Worm (Caenorhabditis elegans) whole organism, L1 larva: ENCODE data around the gene ogt-1.

Experiments
- C04F5.9 ChIP-seq: sonication (generic microtip); optimal IDR thresholded peaks from 2 replicates; lab custom pipeline; 2016; ENCODE audit warnings: missing genetic modification characterization, missing compliant biosample characterization
- C34B4.2 ChIP-seq: sonication (generic microtip); optimal IDR thresholded peaks from 2 replicates; lab custom pipeline; 2017; ENCODE audit warnings: mild to moderate bottlenecking, missing genetic modification characterization, missing compliant biosample characterization
- F16B12.6 ChIP-seq: fragments of 150-350 bp; optimal IDR thresholded peaks from 2 replicates; lab custom pipeline; 2014; ENCODE audit warnings: missing biosample characterization, missing genetic modification characterization
- alr-1 ChIP-seq: fragments of 200-800 bp; sonication (Bioruptor generic); optimal IDR thresholded peaks from 2 replicates; lab custom pipeline; 2018; ENCODE audit warnings: borderline replicate concordance, mild to moderate bottlenecking, missing genetic modification characterization, missing compliant biosample characterization
- ama-1 ChIP-seq: fragments of 150-350 bp; optimal IDR thresholded peaks from 2 replicates; lab custom pipeline; 2014
- ceh-63 ChIP-seq: fragments of 200-800 bp; sonication (Bioruptor generic); optimal IDR thresholded peaks from 2 replicates; lab custom pipeline; 2018; ENCODE audit warnings: mild to moderate bottlenecking, missing genetic modification characterization, missing compliant biosample characterization
- ceh-82 ChIP-seq, 3 experiments: fragments of 150-350 bp in 1 of 3; sonication (generic microtip) in 2 of 3; optimal IDR thresholded peaks; 2 replicates each; lab custom pipeline; 2014 to 2017; ENCODE audit warnings: missing biosample characterization in 3 of 3, missing genetic modification characterization in 3 of 3
- ceh-88 ChIP-seq: fragments of 200-800 bp; sonication (Bioruptor generic); IDR thresholded peaks from 2 replicates; pipeline ENCODE4 v1.3.6; 2022; ENCODE audit warnings: missing genetic modification characterization, missing compliant biosample characterization
- ceh-90 ChIP-seq: sonication (generic microtip); optimal IDR thresholded peaks from 2 replicates; lab custom pipeline; 2016; ENCODE audit warnings: missing genetic modification characterization, missing compliant biosample characterization
- dpl-1 ChIP-seq, 3 experiments: fragments of 150-350 bp in 2 of 3; sonication (generic microtip) in 1 of 3; optimal IDR thresholded peaks; 2 replicates each; lab custom pipeline; 2014 to 2017; ENCODE audit warnings: missing biosample characterization in 3 of 3, missing genetic modification characterization in 3 of 3, missing genetic modification reagents in 3 of 3
- dsc-1 ChIP-seq: sonication (generic microtip); optimal IDR thresholded peaks from 2 replicates; lab custom pipeline; 2016; ENCODE audit warnings: mild to moderate bottlenecking, missing genetic modification characterization, missing compliant biosample characterization
- efl-1 ChIP-seq, 4 experiments: fragments of 150-350 bp; optimal IDR thresholded peaks in 3 of 4; peaks in 1 of 4; 1 replicate in 1 of 4; 2 replicates in 3 of 4; lab custom pipeline; 2014; ENCODE audit warnings: missing biosample characterization in 2 of 4, missing genetic modification characterization in 2 of 4, missing genetic modification reagents in 2 of 4
- efl-3 ChIP-seq: fragments of 200-800 bp; sonication (Bioruptor generic); optimal IDR thresholded peaks from 2 replicates; lab custom pipeline; 2018; ENCODE audit warnings: mild to moderate bottlenecking, missing genetic modification characterization, missing compliant biosample characterization
- egl-13 ChIP-seq: sonication (generic microtip); optimal IDR thresholded peaks from 2 replicates; lab custom pipeline; 2016; ENCODE audit warnings: missing genotype, missing genetic modification reagents, missing genetic modification characterization, missing compliant biosample characterization
- egl-27 ChIP-seq, 2 experiments: fragments of 150-350 bp in 1 of 2; sonication (generic microtip); optimal IDR thresholded peaks; 3 replicates each; lab custom pipeline; 2017 to 2018; ENCODE audit warnings: missing biosample characterization in 2 of 2, missing genetic modification characterization in 2 of 2, missing genetic modification reagents in 2 of 2
- elt-2 ChIP-seq: sonication (generic microtip); optimal IDR thresholded peaks from 2 replicates; lab custom pipeline; 2016; ENCODE audit warnings: missing genetic modification characterization, mild to moderate bottlenecking, inconsistent platforms, missing compliant biosample characterization, missing genetic modification reagents
- ets-5 ChIP-seq: fragments of 200-800 bp; sonication (Bioruptor generic); IDR thresholded peaks from 2 replicates; pipeline ENCODE4 v1.3.6; 2022; ENCODE audit warnings: missing genetic modification characterization, missing compliant biosample characterization
- fkh-10 ChIP-seq: sonication (generic microtip); optimal IDR thresholded peaks from 2 replicates; lab custom pipeline; 2017; ENCODE audit warnings: missing biosample characterization, missing genetic modification reagents, missing genetic modification characterization
- fos-1 ChIP-seq: fragments of 150-350 bp; optimal IDR thresholded peaks from 2 replicates; lab custom pipeline; 2014; ENCODE audit warnings: missing biosample characterization, missing genetic modification characterization
- grh-1 ChIP-seq: fragments of 200-800 bp; sonication (Bioruptor generic); IDR thresholded peaks from 2 replicates; pipeline ENCODE4 v1.3.6; 2022; ENCODE audit warnings: missing genetic modification reagents, missing genetic modification characterization, missing compliant biosample characterization
- hlh-17 ChIP-seq: fragments of 200-800 bp; sonication (Bioruptor generic); optimal IDR thresholded peaks from 2 replicates; lab custom pipeline; 2018; ENCODE audit warnings: missing genetic modification characterization, mild to moderate bottlenecking, missing compliant biosample characterization, moderate library complexity, borderline replicate concordance
- hlh-4 ChIP-seq: sonication (generic microtip); optimal IDR thresholded peaks from 2 replicates; lab custom pipeline; 2016; ENCODE audit warnings: mild to moderate bottlenecking, missing genetic modification characterization, missing compliant biosample characterization
- hpl-2 ChIP-seq: fragments of 150-350 bp; optimal IDR thresholded peaks from 2 replicates; lab custom pipeline; 2014; ENCODE audit warnings: missing biosample characterization, missing genetic modification reagents, missing genetic modification characterization
- irx-1 ChIP-seq: sonication (generic microtip); optimal IDR thresholded peaks from 2 replicates; lab custom pipeline; 2016; ENCODE audit warnings: missing genetic modification characterization, missing compliant biosample characterization
- isw-1 ChIP-seq: fragments of 200-800 bp; sonication (Bioruptor generic); IDR thresholded peaks from 2 replicates; pipeline ENCODE4 v1.3.6; 2022; ENCODE audit warnings: missing genetic modification characterization, missing compliant biosample characterization
- lin-13 ChIP-seq: fragments of 150-350 bp; optimal IDR thresholded peaks from 2 replicates; lab custom pipeline; 2014; ENCODE audit warnings: missing biosample characterization, missing genetic modification reagents, missing genetic modification characterization
- lin-15B ChIP-seq: fragments of 150-350 bp; sonication (generic microtip); optimal IDR thresholded peaks from 3 replicates; lab custom pipeline; 2014; ENCODE audit warnings: missing biosample characterization, missing genetic modification characterization
- lsy-2 ChIP-seq, 2 experiments: fragments of 150-350 bp; optimal IDR thresholded peaks; 2 replicates each; lab custom pipeline; 2014; ENCODE audit warnings: missing biosample characterization in 2 of 2, missing genetic modification characterization in 2 of 2
- mab-9 ChIP-seq: fragments of 200-800 bp; sonication (Bioruptor generic); IDR thresholded peaks from 2 replicates; pipeline ENCODE4 v1.3.6; 2022; ENCODE audit warnings: missing genetic modification reagents, missing genetic modification characterization, missing compliant biosample characterization
- nhr-12 ChIP-seq: sonication (generic microtip); optimal IDR thresholded peaks from 2 replicates; lab custom pipeline; 2017; ENCODE audit warnings: missing biosample characterization, missing genetic modification characterization
- nhr-19 ChIP-seq: fragments of 200-800 bp; sonication (Bioruptor generic); conservative IDR thresholded peaks from 2 replicates; pipeline ENCODE4 v1.3.6; 2022; ENCODE audit warnings: missing genetic modification characterization, missing compliant biosample characterization
- nhr-20 ChIP-seq: sonication (generic microtip); optimal IDR thresholded peaks from 2 replicates; lab custom pipeline; 2016; ENCODE audit warnings: mild to moderate bottlenecking, missing genetic modification characterization, missing compliant biosample characterization
- nhr-28 ChIP-seq: fragments of 150-350 bp; optimal IDR thresholded peaks from 2 replicates; lab custom pipeline; 2014; ENCODE audit warnings: missing biosample characterization, missing genetic modification characterization
- nhr-47 ChIP-seq: sonication (generic microtip); optimal IDR thresholded peaks from 2 replicates; lab custom pipeline; 2016; ENCODE audit warnings: mild to moderate bottlenecking, missing genetic modification characterization, moderate library complexity, missing compliant biosample characterization
- nhr-71 ChIP-seq: sonication (generic microtip); optimal IDR thresholded peaks from 2 replicates; lab custom pipeline; 2016; ENCODE audit warnings: mild to moderate bottlenecking, missing genetic modification characterization, moderate library complexity, missing compliant biosample characterization
- nhr-77 ChIP-seq: fragments of 150-350 bp; optimal IDR thresholded peaks from 2 replicates; lab custom pipeline; 2014; ENCODE audit warnings: missing biosample characterization, missing genetic modification characterization
- nhr-85 ChIP-seq: sonication (generic microtip); peaks from one replicate; lab custom pipeline; 2016; ENCODE audit warnings: missing genetic modification characterization, inconsistent platforms, missing compliant biosample characterization
- pax-3 ChIP-seq: fragments of 200-800 bp; sonication (Bioruptor generic); optimal IDR thresholded peaks from 2 replicates; lab custom pipeline; 2018; ENCODE audit warnings: mild to moderate bottlenecking, missing genetic modification characterization, moderate library complexity, missing compliant biosample characterization
- pqm-1 ChIP-seq: sonication (generic microtip); optimal IDR thresholded peaks from 3 replicates; lab custom pipeline; 2017; ENCODE audit warnings: missing biosample characterization, missing genetic modification characterization
- rnt-1 ChIP-seq: sonication (generic microtip); optimal IDR thresholded peaks from 2 replicates; lab custom pipeline; 2016; ENCODE audit warnings: mild to moderate bottlenecking, missing genetic modification characterization, moderate library complexity, missing compliant biosample characterization
- snu-23 ChIP-seq: sonication (generic microtip); optimal IDR thresholded peaks from 2 replicates; lab custom pipeline; 2016; ENCODE audit warnings: missing genetic modification characterization, missing compliant biosample characterization
- sox-4 ChIP-seq: sonication (generic microtip); optimal IDR thresholded peaks from 2 replicates; lab custom pipeline; 2016; ENCODE audit warnings: missing genetic modification characterization, missing compliant biosample characterization
- tbx-2 ChIP-seq: sonication (generic microtip); optimal IDR thresholded peaks from 2 replicates; lab custom pipeline; 2016; ENCODE audit warnings: missing genetic modification characterization, missing compliant biosample characterization
- tlp-1 ChIP-seq: fragments of 150-350 bp; optimal IDR thresholded peaks from 2 replicates; lab custom pipeline; 2014; ENCODE audit warnings: missing biosample characterization, missing genetic modification characterization
- unc-130 ChIP-seq: fragments of 150-350 bp; optimal IDR thresholded peaks from 2 replicates; lab custom pipeline; 2017; ENCODE audit warnings: missing biosample characterization, missing genetic modification characterization, inconsistent platforms
- vab-15 ChIP-seq: sonication (generic microtip); optimal IDR thresholded peaks from 2 replicates; lab custom pipeline; 2017; ENCODE audit warnings: missing genotype, mild to moderate bottlenecking, missing genetic modification characterization, missing compliant biosample characterization
- xbp-1 ChIP-seq: sonication (generic microtip); optimal IDR thresholded peaks from 2 replicates; lab custom pipeline; 2016; ENCODE audit warnings: missing genetic modification characterization, missing compliant biosample characterization
- zag-1 ChIP-seq: fragments of 150-350 bp; optimal IDR thresholded peaks from 2 replicates; lab custom pipeline; 2014; ENCODE audit warnings: missing biosample characterization, missing genetic modification characterization
- ztf-11 ChIP-seq, 2 experiments: sonication (generic microtip); optimal IDR thresholded peaks; 2 replicates each; lab custom pipeline; 2016 to 2017; ENCODE audit warnings: missing genetic modification characterization in 2 of 2, missing biosample characterization in 1 of 2, missing compliant biosample characterization in 1 of 2
- ztf-4 ChIP-seq: fragments of 150-350 bp; optimal IDR thresholded peaks from 2 replicates; lab custom pipeline; 2014; ENCODE audit warnings: missing biosample characterization, missing genetic modification characterization

Gene ogt-1

DNA sequence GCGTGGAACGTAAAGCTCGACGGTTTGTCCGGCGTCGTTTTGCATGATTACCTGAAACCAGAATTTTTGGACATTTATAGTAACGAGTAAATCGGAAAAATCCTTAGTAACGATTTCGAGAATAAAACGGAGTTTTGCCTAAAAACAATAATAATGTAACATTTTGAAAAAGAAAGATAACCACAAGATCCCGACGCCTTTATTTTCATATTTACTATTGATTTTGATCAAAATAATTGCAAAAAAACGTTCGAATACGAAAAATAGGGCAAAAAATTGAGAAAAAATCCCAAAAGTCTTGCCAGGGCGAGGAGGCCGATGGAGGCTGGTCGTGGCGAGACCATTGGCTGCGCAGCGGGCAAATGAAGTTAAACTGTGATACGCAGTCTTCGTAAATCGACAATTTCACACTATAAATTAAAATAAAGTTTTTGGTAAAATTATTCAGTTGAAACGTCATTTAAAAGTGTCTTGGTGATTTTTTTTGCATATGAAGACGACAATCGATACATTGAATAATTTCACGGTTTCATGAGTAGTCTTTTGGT lies 36.1 kb upstream of the ogt-1 start, which contains the start of gene rps-21 (continued):
- TF ChIP-seq sox-4 (tag; lab: Kevin White, UChicago) (peak; percentile 25), nhr-77 (tag; lab: Kevin White, UChicago) (peak; percentile 79), grh-1 (GFP tag; lab: Robert Waterston, UW) (peak; percentile 63), hlh-17 (GFP tag; lab: Kevin White, UChicago) (no peak), ceh-90 (tag; lab: Kevin White, UChicago) (no peak), rnt-1 (peak; percentile 82), alr-1 (tag; lab: Kevin White, UChicago) (no peak), snu-23 (peak; percentile 91), irx-1 (peak; percentile 49), ceh-63 (GFP tag; lab: Kevin White, UChicago) (no peak), F16B12.6 (tag; lab: Kevin White, UChicago) (peak; percentile 30), ama-1 (no peak), nhr-47 (peak; percentile 84), lsy-2 (tag; optimal IDR thresholded peaks at IDR 0.05; lab: Kevin White, UChicago) (peak; percentile 92 to 94), mab-9 (GFP tag; lab: Robert Waterston, UW) (0 out of 2 replicates have a peak, but pooled peaks have one; percentile 9), nhr-28 (tag; lab: Kevin White, UChicago) (no peak), nhr-12 (tag; lab: Kevin White, UChicago) (no peak), egl-27 (tag; optimal IDR thresholded peaks at IDR 0.05; lab: Kevin White, UChicago) (peak; percentile 10 to 63), lin-15B (tag; lab: Kevin White, UChicago) (peak; percentile 83), isw-1 (peak; percentile 85), vab-15 (tag; lab: Kevin White, UChicago) (peak; percentile 31), efl-3 (GFP tag; lab: Kevin White, UChicago) (no peak), nhr-19 (peak; percentile 87), fkh-10 (GFP tag; lab: Kevin White, UChicago) (peak; percentile 12), nhr-85 (tag; lab: Kevin White, UChicago) (peak; percentile 91), tlp-1 (tag; lab: Kevin White, UChicago) (no peak), lin-13 (GFP tag; lab: Kevin White, UChicago) (peak; percentile 67), pax-3 (tag; lab: Kevin White, UChicago) (peak; percentile 60), ztf-4 (tag; lab: Kevin White, UChicago) (peak; percentile 29), unc-130 (peak; percentile 70), hpl-2 (GFP tag; lab: Kevin White, UChicago) (peak; percentile 10), nhr-20 (peak; percentile 88), fos-1 (tag; lab: Kevin White, UChicago) (peak; percentile 43), C04F5.9 (tag; lab: Kevin White, UChicago) (peak; percentile 71), C34B4.2 (tag; lab: Kevin White, UChicago) (no peak), zag-1 (tag; lab: Kevin White, UChicago) (no peak), hlh-4 (tag; lab: Kevin White, UChicago) (no peak), ceh-82 (tag; optimal IDR thresholded peaks at IDR 0.05; lab: Kevin White, UChicago) (peak; percentile 59 to 94 (median 78)), pqm-1 (tag; lab: Kevin White, UChicago) (no peak), xbp-1 (tag; lab: Kevin White, UChicago) (peak; percentile 88), tbx-2 (tag; lab: Kevin White, UChicago) (peak; percentile 88)

DNA sequence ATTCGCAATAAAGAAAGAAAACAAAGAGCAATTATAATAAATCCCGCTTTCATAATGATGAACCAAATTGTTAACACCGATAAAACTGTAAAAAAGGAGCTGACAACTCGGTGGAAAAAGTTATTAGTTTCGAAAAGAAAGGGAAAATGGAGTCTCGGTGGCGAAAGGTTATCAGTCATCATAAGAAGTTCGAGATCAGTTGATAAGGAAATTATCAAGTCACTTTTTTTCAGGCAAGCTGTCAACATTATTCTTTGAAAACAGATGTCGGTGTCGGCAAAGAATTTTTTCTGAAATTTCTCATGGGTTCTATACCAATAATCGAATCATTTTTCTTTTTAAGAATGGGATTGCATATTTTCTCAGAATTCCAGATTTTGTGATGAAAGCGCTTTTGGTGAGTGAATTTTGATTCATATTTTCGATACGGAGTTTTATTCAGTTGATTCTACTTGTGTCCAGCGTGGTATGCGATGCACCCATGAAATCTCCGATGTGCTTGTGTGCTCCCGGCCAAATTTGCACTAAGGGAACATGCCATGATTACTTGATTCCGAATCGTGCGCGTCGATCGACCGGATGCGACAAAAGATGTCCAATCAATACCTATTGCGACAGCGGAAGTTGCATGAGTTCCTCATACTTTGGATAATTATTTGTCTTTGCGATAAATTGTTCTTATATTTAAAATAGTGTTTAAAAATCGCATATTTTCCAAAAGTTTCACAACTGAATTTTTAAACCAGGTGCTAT lies 34.9 kb upstream of the ogt-1 start, which contains the start of the genes F37C12.21 and F37C12.10:
TSS of gene F37C12.21 (plus strand) at position 58 of the 753 bp plus-strand sequence.
TSS of gene F37C12.10 (minus strand) at position 85 of the 753 bp plus-strand sequence.
- no peak for TF ChIP-seq ets-5 (GFP tag; lab: Robert Waterston, UW)
- TF ChIP-seq efl-1 (optimal IDR thresholded peaks at IDR 0.05; lab: Kevin White, UChicago): no peak
- TF ChIP-seq efl-1 (GFP tag; optimal IDR thresholded peaks at IDR 0.05 in 1 of 2; lab: Kevin White, UChicago): peak in 1 of 2 experiments; percentile 14
- TF ChIP-seq egl-27 (tag; optimal IDR thresholded peaks at IDR 0.05; lab: Kevin White, UChicago): no peak
- no peak for TF ChIP-seq hlh-17 (GFP tag; lab: Kevin White, UChicago)
- TF ChIP-seq dpl-1 (GFP tag; optimal IDR thresholded peaks at IDR 0.05; lab: Kevin White, UChicago): no peak
- TF ChIP-seq zag-1 (tag; lab: Kevin White, UChicago): no peak
- no peak for TF ChIP-seq nhr-77 (tag; lab: Kevin White, UChicago)
- TF ChIP-seq ama-1: no peak
- no peak for TF ChIP-seq nhr-20
- TF ChIP-seq F16B12.6 (tag; lab: Kevin White, UChicago): no peak
- peak in 1 of 2 experiments; percentile 5 for TF ChIP-seq lsy-2 (tag; optimal IDR thresholded peaks at IDR 0.05; lab: Kevin White, UChicago)
- no peak for TF ChIP-seq egl-13 (tag; lab: Kevin White, UChicago)
- TF ChIP-seq ztf-11 (tag; optimal IDR thresholded peaks at IDR 0.05; lab: Kevin White, UChicago): no peak
- TF ChIP-seq ceh-88 (GFP tag; lab: Robert Waterston, UW): no peak
- peak; percentile 37 for TF ChIP-seq elt-2 (tag; lab: Kevin White, UChicago)
- TF ChIP-seq nhr-71 (tag; lab: Kevin White, UChicago): no peak
- no peak for TF ChIP-seq dsc-1 (tag; lab: Kevin White, UChicago)
- TF ChIP-seq, all 84 proteins: peak for 3
